Worm (Caenorhabditis elegans): Measurements from ENCODE around the gene ZC239.3.

Gene ZC239.3

ce11 chrII:3259254-3259653 is 43.4 kb downstream of the ZC239.3 start, which contains the start of gene gcy-19:
Gene gcy-19, minus strand, starts transcription at chrII:3259354.
- TF ChIP-seq pes-1 (GFP tag; IDR thresholded peaks at IDR 0.05) (no peak), ets-7 (tag; optimal IDR thresholded peaks at IDR 0.05) (no peak), B0310.2 (tag; optimal IDR thresholded peaks at IDR 0.05) (no peak), tbx-37 (GFP tag; conservative IDR thresholded peaks at IDR 0.05) (no peak)

DNA sequence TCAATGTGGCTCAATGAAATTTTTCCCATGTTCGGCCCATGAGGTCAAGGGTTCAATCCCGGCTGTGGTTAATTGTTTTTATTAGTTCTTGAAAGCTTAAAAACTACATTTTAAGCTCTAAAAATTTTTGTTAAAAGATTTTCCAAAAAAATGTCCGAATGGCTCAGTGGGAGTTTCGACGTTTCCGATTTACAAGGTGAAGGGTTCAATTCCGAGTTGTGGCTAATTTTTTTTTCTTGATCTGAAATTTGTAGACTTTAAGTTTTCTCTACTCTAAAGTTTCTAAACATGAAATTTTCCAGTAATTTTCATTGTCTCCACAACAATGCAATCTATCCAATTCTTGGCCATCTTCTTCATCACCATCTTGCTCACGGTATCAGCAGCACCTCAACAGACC is 46.6 kb downstream of the ZC239.3 start, which contains the start of gene F02E11.2:
Gene F02E11.2, plus strand, starts transcription at position 301 of the 400 bp plus-strand sequence.
- TF ChIP-seq hmg-4 (GFP tag; optimal IDR thresholded peaks at IDR 0.05) (no peak), aly-1 (tag; optimal IDR thresholded peaks at IDR 0.05) (no peak), B0310.2 (tag; optimal IDR thresholded peaks at IDR 0.05) (no peak), ama-1 (optimal IDR thresholded peaks at IDR 0.05) (no peak), tra-4 (tag; optimal IDR thresholded peaks at IDR 0.05) (no peak), hmbx-1 (tag; optimal IDR thresholded peaks at IDR 0.05) (no peak), pes-1 (GFP tag; IDR thresholded peaks at IDR 0.05) (no peak), F13C5.2 (tag; optimal IDR thresholded peaks at IDR 0.05) (no peak), ets-7 (tag; optimal IDR thresholded peaks at IDR 0.05) (no peak)

- TF ChIP-seq scrt-1 (GFP tag; IDR thresholded peaks at IDR 0.05) (no peak), tbx-37 (GFP tag; conservative IDR thresholded peaks at IDR 0.05) (no peak), tra-4 (tag; optimal IDR thresholded peaks at IDR 0.05) (no peak), sea-1 (GFP tag; conservative IDR thresholded peaks at IDR 0.05) (no peak), flt-1 (GFP tag; IDR thresholded peaks at IDR 0.05) (no peak), hnd-1 (tag; optimal IDR thresholded peaks at IDR 0.05) (no peak), ceh-13 (GFP tag; optimal IDR thresholded peaks at IDR 0.05) (no peak), B0310.2 (tag; optimal IDR thresholded peaks at IDR 0.05) (no peak), aly-1 (tag; optimal IDR thresholded peaks at IDR 0.05) (no peak), hmbx-1 (tag; optimal IDR thresholded peaks at IDR 0.05) (no peak), ets-7 (tag; optimal IDR thresholded peaks at IDR 0.05) (no peak), F13C5.2 (tag; optimal IDR thresholded peaks at IDR 0.05) (no peak), tbx-11 (GFP tag; IDR thresholded peaks at IDR 0.05) (no peak), hmg-4 (GFP tag; optimal IDR thresholded peaks at IDR 0.05) (no peak), pes-1 (GFP tag; IDR thresholded peaks at IDR 0.05) (no peak), ceh-36 (tag; optimal IDR thresholded peaks at IDR 0.05) (no peak), ama-1 (optimal IDR thresholded peaks at IDR 0.05) (no peak)
Observed at ce11 chrII:3264704-3265103, 48.8 kb downstream of the ZC239.3 start.
